Fruit fly (Drosophila melanogaster) whole organism, adult: ENCODE measurements around the gene CG15522.

Source experiments
- CG1620 ChIP-seq: fragments of 200-800 bp; sonication (Bioruptor generic); optimal IDR thresholded peaks from 2 replicates; lab custom pipeline; 2016; ENCODE audit warnings: missing biosample characterization, missing genetic modification characterization
- cic ChIP-seq: fragments of 200-800 bp; sonication (Bioruptor generic); optimal IDR thresholded peaks from 2 replicates; lab custom pipeline; 2017; ENCODE audit warnings: missing biosample characterization, mild to moderate bottlenecking, missing genetic modification characterization, moderate library complexity
- kay ChIP-seq: fragments of 200-800 bp; sonication (Bioruptor generic); peaks from one replicate; lab custom pipeline; 2016; ENCODE audit warnings: missing biosample characterization, missing genetic modification characterization, borderline replicate concordance
- pad ChIP-seq: fragments of 200-800 bp; sonication (Bioruptor generic); optimal IDR thresholded peaks from 3 replicates; lab custom pipeline; 2017; ENCODE audit warnings: missing biosample characterization, missing genetic modification characterization, mild to moderate bottlenecking, moderate library complexity, missing genetic modification reagents

DNA sequence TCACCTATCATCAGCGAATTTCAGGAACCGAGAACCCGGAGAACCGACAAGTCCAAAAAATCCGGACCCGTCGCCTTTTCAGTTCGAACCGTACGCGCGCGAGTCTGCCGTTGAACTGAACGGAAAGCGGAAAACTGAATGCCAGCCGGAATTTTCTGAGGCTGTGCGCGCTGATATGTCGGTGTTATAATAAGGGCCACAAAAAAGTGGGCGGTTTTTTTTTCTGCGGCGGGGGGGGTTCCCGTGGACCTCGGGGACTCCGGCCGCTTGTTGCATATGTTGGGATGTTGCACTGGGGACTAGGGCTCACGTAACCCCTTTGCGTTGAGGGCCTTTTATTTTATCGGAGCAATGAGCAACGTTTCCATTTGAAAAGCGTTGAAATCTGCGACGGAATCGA is 42.3 kb downstream of the CG15522 start, which contains the start of gene TkR99D:
- TF ChIP-seq pad (GFP tag; lab: Kevin White, UChicago) = no peak
- TF ChIP-seq kay (GFP tag; lab: Kevin White, UChicago) = no peak
- no peak for TF ChIP-seq cic (GFP tag; lab: Kevin White, UChicago)
- TF ChIP-seq CG1620 (GFP tag; lab: Kevin White, UChicago) = no peak
